Fruit fly (Drosophila melanogaster) whole organism: ENCODE results near the gene eater.

ENCODE experiments used
- CG8478 ChIP-seq: fragments of >200 bp; optimal IDR thresholded peaks from 2 replicates; lab custom pipeline; 2018; ENCODE audit warnings: inconsistent platforms
- Dll ChIP-seq: fragments of >200 bp; optimal IDR thresholded peaks from 2 replicates; lab custom pipeline; 2017
- EcR ChIP-seq, 2 experiments: fragments of >200 bp; optimal IDR thresholded peaks; 2 replicates each; lab custom pipeline; 2017; ENCODE audit warnings: missing biosample characterization in 2 of 2, missing genetic modification characterization in 2 of 2, missing genetic modification reagents in 2 of 2
- pan ChIP-seq: fragments of >200 bp; optimal IDR thresholded peaks from 2 replicates; lab custom pipeline; 2017
- psq ChIP-seq: fragments of >200 bp; optimal IDR thresholded peaks from 2 replicates; lab custom pipeline; 2017
- usp ChIP-seq: fragments of >200 bp; optimal IDR thresholded peaks from 2 replicates; lab custom pipeline; 2017; ENCODE audit warnings: missing biosample characterization, missing genetic modification characterization, mixed read lengths

DNA sequence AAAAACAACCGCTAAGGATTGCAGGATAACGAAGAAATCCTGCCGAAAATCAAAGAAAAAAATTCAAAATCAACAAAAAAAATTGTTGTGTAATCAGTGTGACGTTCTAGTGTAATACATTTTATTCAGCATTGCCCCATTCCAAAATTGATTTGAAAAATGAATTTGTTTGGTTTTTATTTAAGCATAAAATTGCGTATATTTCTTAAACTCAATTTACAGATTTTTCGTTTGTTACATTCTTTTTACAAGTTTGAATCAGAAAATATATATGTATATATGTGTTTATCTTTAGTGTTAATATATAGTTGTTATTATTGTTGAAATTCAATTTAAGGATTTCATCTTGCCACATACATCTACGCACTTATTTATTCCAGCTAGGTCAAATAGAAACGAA, 25.1 kb upstream of the eater start, which contains the start of gene CG6059:
- TF ChIP-seq pan (lab: Kevin White, UChicago) (no peak), psq (lab: Kevin White, UChicago) (no peak), usp (no peak), EcR (GFP tag; optimal IDR thresholded peaks at IDR 0.05; lab: Kevin White, UChicago) (no peak), Dll (lab: Kevin White, UChicago) (no peak), CG8478 (lab: Kevin White, UChicago) (no peak)
